Worm (Caenorhabditis elegans) whole organism, young adult: Measurements from ENCODE around the gene cest-2.1.

Source experiments
- B0019.2 ChIP-seq: fragments of 200-800 bp; sonication (Bioruptor generic); conservative IDR thresholded peaks from 2 replicates; pipeline ENCODE4 v1.3.6; 2022; ENCODE audit warnings: missing genetic modification reagents, missing genetic modification characterization, missing compliant biosample characterization
- B0261.1 ChIP-seq: sonication (generic microtip); optimal IDR thresholded peaks from 2 replicates; lab custom pipeline; 2016; ENCODE audit warnings: mild to moderate bottlenecking, missing genetic modification characterization, moderate library complexity, missing compliant biosample characterization
- B0336.3 ChIP-seq: fragments of 200-800 bp; sonication (Bioruptor generic); IDR thresholded peaks from 2 replicates; pipeline ENCODE4 v1.3.6; 2022; ENCODE audit warnings: missing genetic modification characterization, missing compliant biosample characterization
- F10E7.11 ChIP-seq: sonication (generic microtip); optimal IDR thresholded peaks from 2 replicates; lab custom pipeline; 2017; ENCODE audit warnings: mild to moderate bottlenecking, missing genetic modification characterization, moderate library complexity, missing compliant biosample characterization
- F22D6.2 ChIP-seq: sonication (generic microtip); optimal IDR thresholded peaks from 2 replicates; lab custom pipeline; 2016; ENCODE audit warnings: mild to moderate bottlenecking, missing genetic modification characterization, missing compliant biosample characterization
- F23B12.7 ChIP-seq: sonication (generic microtip); optimal IDR thresholded peaks from 2 replicates; lab custom pipeline; 2017; ENCODE audit warnings: missing genetic modification characterization, mild to moderate bottlenecking, missing compliant biosample characterization, antibody characterized with exemption, moderate library complexity; ENCODE audit not compliant: insufficient read depth
- F52B5.7 ChIP-seq: sonication (generic microtip); optimal IDR thresholded peaks from 2 replicates; lab custom pipeline; 2016; ENCODE audit warnings: mild to moderate bottlenecking, missing genetic modification characterization, missing compliant biosample characterization
- K11D2.4 ChIP-seq: fragments of 200-800 bp; sonication (Bioruptor generic); IDR thresholded peaks from 2 replicates; pipeline ENCODE4 v1.3.6; 2022; ENCODE audit warnings: missing genetic modification reagents, missing genetic modification characterization, missing compliant biosample characterization
- T26A5.8 ChIP-seq: sonication (generic microtip); optimal IDR thresholded peaks from 2 replicates; lab custom pipeline; 2016; ENCODE audit warnings: missing genetic modification characterization, missing compliant biosample characterization
- ZK185.1 ChIP-seq: sonication (generic microtip); optimal IDR thresholded peaks from 2 replicates; lab custom pipeline; 2016; ENCODE audit warnings: mild to moderate bottlenecking, missing genetic modification characterization, missing compliant biosample characterization; ENCODE audit not compliant: poor library complexity, severe bottlenecking
- bed-1 ChIP-seq: fragments of 200-800 bp; sonication (Bioruptor generic); IDR thresholded peaks from 2 replicates; pipeline ENCODE4 v1.3.6; 2022; ENCODE audit warnings: missing genetic modification reagents, missing genetic modification characterization, missing compliant biosample characterization
- ceh-100 ChIP-seq: fragments of 200-800 bp; sonication (Bioruptor generic); IDR thresholded peaks from 2 replicates; pipeline ENCODE4 v1.3.6; 2022; ENCODE audit warnings: missing genetic modification reagents, missing genetic modification characterization, missing compliant biosample characterization
- ceh-58 ChIP-seq: fragments of 200-800 bp; sonication (Bioruptor generic); IDR thresholded peaks from 2 replicates; pipeline ENCODE4 v1.3.6; 2022; ENCODE audit warnings: missing genetic modification characterization, missing compliant biosample characterization
- ceh-79 ChIP-seq: sonication (generic microtip); optimal IDR thresholded peaks from 2 replicates; lab custom pipeline; 2017; ENCODE audit warnings: mild to moderate bottlenecking, missing genetic modification characterization, missing compliant biosample characterization
- dox-1 ChIP-seq: fragments of 200-800 bp; sonication (Bioruptor generic); IDR thresholded peaks from 2 replicates; pipeline ENCODE4 v1.3.6; 2022; ENCODE audit warnings: missing genetic modification reagents, missing genetic modification characterization, missing compliant biosample characterization
- egl-44 ChIP-seq: fragments of 200-800 bp; sonication (Bioruptor generic); IDR thresholded peaks from 2 replicates; pipeline ENCODE4 v1.3.6; 2022; ENCODE audit warnings: missing genetic modification reagents, missing genetic modification characterization, missing compliant biosample characterization
- hmg-1.2 ChIP-seq: fragments of 200-800 bp; sonication (Bioruptor generic); IDR thresholded peaks from 2 replicates; pipeline ENCODE4 v1.3.6; 2022; ENCODE audit warnings: missing genetic modification reagents, missing genetic modification characterization, missing compliant biosample characterization
- let-607 ChIP-seq, 2 experiments: fragments of 200-800 bp in 1 of 2; sonication (Bioruptor generic) in 1 of 2; sonication (generic microtip) in 1 of 2; optimal IDR thresholded peaks; 2 replicates each; lab custom pipeline; 2016 to 2018; ENCODE audit warnings: mild to moderate bottlenecking in 2 of 2, missing compliant biosample characterization in 2 of 2, missing genetic modification characterization in 2 of 2, moderate library complexity in 2 of 2, missing genotype in 1 of 2
- lin-54 ChIP-seq: fragments of 200-800 bp; sonication (Bioruptor generic); optimal IDR thresholded peaks from 2 replicates; lab custom pipeline; 2018; ENCODE audit warnings: mild to moderate bottlenecking, missing genetic modification characterization, missing compliant biosample characterization
- lir-1 ChIP-seq: fragments of 200-800 bp; sonication (Bioruptor generic); conservative IDR thresholded peaks from 2 replicates; pipeline ENCODE4 v1.3.6; 2022; ENCODE audit warnings: missing genetic modification reagents, missing genetic modification characterization, missing compliant biosample characterization
- lsl-1 ChIP-seq: fragments of 200-800 bp; sonication (Bioruptor generic); optimal IDR thresholded peaks from 2 replicates; lab custom pipeline; 2018; ENCODE audit warnings: mild to moderate bottlenecking, missing genetic modification characterization, moderate library complexity, missing compliant biosample characterization
- madf-3 ChIP-seq: fragments of 200-800 bp; sonication (Bioruptor generic); IDR thresholded peaks from 2 replicates; pipeline ENCODE4 v1.3.6; 2022; ENCODE audit warnings: missing genetic modification reagents, missing genetic modification characterization, missing compliant biosample characterization
- madf-6 ChIP-seq: fragments of 200-800 bp; sonication (Bioruptor generic); IDR thresholded peaks from 2 replicates; pipeline ENCODE4 v1.3.6; 2022; ENCODE audit warnings: missing genetic modification reagents, missing genetic modification characterization, missing compliant biosample characterization
- mel-28 ChIP-seq: sonication (generic microtip); optimal IDR thresholded peaks from 2 replicates; lab custom pipeline; 2016; ENCODE audit warnings: borderline replicate concordance, mild to moderate bottlenecking, missing genetic modification characterization, missing compliant biosample characterization
- nfya-2 ChIP-seq: fragments of 200-800 bp; sonication (Bioruptor generic); IDR thresholded peaks from 2 replicates; pipeline ENCODE4 v1.3.6; 2022; ENCODE audit warnings: missing genetic modification reagents, missing genetic modification characterization, missing compliant biosample characterization
- nfyb-1 ChIP-seq: fragments of 200-800 bp; sonication (Bioruptor generic); IDR thresholded peaks from 2 replicates; pipeline ENCODE4 v1.3.6; 2022; ENCODE audit warnings: missing genetic modification reagents, missing genetic modification characterization, missing compliant biosample characterization
- nhr-80 ChIP-seq: sonication (generic microtip); optimal IDR thresholded peaks from 2 replicates; lab custom pipeline; 2016; ENCODE audit warnings: missing genetic modification characterization, missing compliant biosample characterization
- pbrm-1 ChIP-seq: fragments of 200-800 bp; sonication (Bioruptor generic); IDR thresholded peaks from 2 replicates; pipeline ENCODE4 v1.3.6; 2022; ENCODE audit warnings: missing genetic modification reagents, missing genetic modification characterization, missing compliant biosample characterization
- pha-4 ChIP-seq: fragments of 150-350 bp; sonication (generic microtip); optimal IDR thresholded peaks from 2 replicates; lab custom pipeline; 2014; ENCODE audit warnings: missing biosample characterization, missing genetic modification reagents, missing genetic modification characterization
- rec-8 ChIP-seq, 2 experiments: sonication (generic microtip); optimal IDR thresholded peaks; 2 replicates each; lab custom pipeline; 2016; ENCODE audit warnings: mild to moderate bottlenecking in 2 of 2, missing genetic modification characterization in 2 of 2, missing genetic modification reagents in 2 of 2, missing genotype in 2 of 2, missing biosample characterization in 1 of 2, missing compliant biosample characterization in 1 of 2, moderate library complexity in 1 of 2
- repo-1 ChIP-seq: sonication (generic microtip); optimal IDR thresholded peaks from 2 replicates; lab custom pipeline; 2017; ENCODE audit warnings: mild to moderate bottlenecking, missing genetic modification characterization, missing compliant biosample characterization
- snpc-3.4 ChIP-seq: sonication (generic microtip); optimal IDR thresholded peaks from 2 replicates; lab custom pipeline; 2017; ENCODE audit warnings: missing genetic modification characterization, mild to moderate bottlenecking, missing compliant biosample characterization, antibody characterized with exemption, moderate library complexity, missing genotype, missing genetic modification reagents
- snpc-4 ChIP-seq, 5 experiments: fragments of 150-350 bp in 1 of 5; sonication (generic microtip) in 4 of 5; optimal IDR thresholded peaks; 2 replicates each; lab custom pipeline; 2014 to 2018; ENCODE audit warnings: missing genetic modification characterization in 5 of 5, missing biosample characterization in 3 of 5, antibody characterized with exemption in 2 of 5, mild to moderate bottlenecking in 2 of 5, missing compliant biosample characterization in 2 of 5, missing genotype in 2 of 5, moderate library complexity in 2 of 5, missing genetic modification reagents in 1 of 5
- somi-1 ChIP-seq: fragments of 200-800 bp; sonication (Bioruptor generic); optimal IDR thresholded peaks from 2 replicates; lab custom pipeline; 2018; ENCODE audit warnings: mild to moderate bottlenecking, missing genetic modification characterization, missing compliant biosample characterization
- tbp1 ChIP-seq: fragments of 200-800 bp; sonication (Bioruptor generic); optimal IDR thresholded peaks from 2 replicates; lab custom pipeline; 2018; ENCODE audit warnings: mild to moderate bottlenecking, missing genetic modification characterization, missing compliant biosample characterization
- unc-62 ChIP-seq: fragments of 150-350 bp; optimal IDR thresholded peaks from 2 replicates; lab custom pipeline; 2014; ENCODE audit warnings: missing biosample characterization, missing genetic modification reagents, missing genetic modification characterization
- zfh-2 ChIP-seq: fragments of 200-800 bp; sonication (Bioruptor generic); conservative IDR thresholded peaks from 2 replicates; pipeline ENCODE4 v1.3.6; 2022; ENCODE audit warnings: missing genetic modification reagents, missing genetic modification characterization, missing compliant biosample characterization
- ztf-18 ChIP-seq: sonication (generic microtip); optimal IDR thresholded peaks from 2 replicates; lab custom pipeline; 2016; ENCODE audit warnings: missing genotype, mild to moderate bottlenecking, missing genetic modification characterization, missing compliant biosample characterization
- ztf-22 ChIP-seq: fragments of 200-800 bp; sonication (Bioruptor generic); optimal IDR thresholded peaks from 2 replicates; lab custom pipeline; 2018; ENCODE audit warnings: mild to moderate bottlenecking, missing genetic modification characterization, moderate library complexity, missing compliant biosample characterization

The cest-2.1 gene

ce11 chrV:14185438-14185837 lies 14.2 kb upstream of the cest-2.1 start, which contains the start of the genes trm-1 and ints-2 (continued):
- TF ChIP-seq B0019.2 (GFP tag; lab: Robert Waterston, UW) (no peak), zfh-2 (GFP tag; lab: Robert Waterston, UW) (no peak), ceh-58 (GFP tag; lab: Robert Waterston, UW) (no peak), B0336.3 (GFP tag; lab: Robert Waterston, UW) (no peak), lsl-1 (GFP tag; lab: Kevin White, UChicago) (peak; percentile 4), repo-1 (tag; lab: Kevin White, UChicago) (no peak), snpc-3.4 (tag; lab: Kevin White, UChicago) (no peak), nfya-2 (GFP tag; lab: Robert Waterston, UW) (no peak), somi-1 (no peak), F23B12.7 (tag; lab: Kevin White, UChicago) (no peak)
- TF ChIP-seq, all 124 proteins: peak for 10

DNA sequence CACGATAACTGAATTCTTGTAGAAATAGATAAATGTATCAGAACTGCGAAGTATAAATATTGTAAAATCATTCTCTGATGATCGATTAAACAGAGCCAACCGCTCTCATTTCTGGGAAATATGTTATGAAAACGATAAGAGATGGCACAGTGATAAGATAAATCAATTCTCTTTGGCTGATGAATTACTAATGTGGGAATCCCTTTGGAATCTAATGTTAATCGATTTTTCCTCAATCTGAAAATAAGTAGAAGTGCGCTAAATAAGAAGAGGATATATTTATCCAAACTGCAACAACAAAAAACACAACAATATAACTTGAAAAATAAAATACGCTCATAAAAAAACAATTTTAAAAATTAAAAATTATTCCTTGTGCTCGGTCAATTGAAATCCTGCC lies 11.6 kb upstream of the cest-2.1 start, which contains the start of gene cest-2.3:
Gene cest-2.3 (minus strand): TSS at position 101 of the 400 bp plus-strand sequence.
- TF ChIP-seq lin-54 (GFP tag; lab: Kevin White, UChicago) (no peak), B0019.2 (GFP tag; lab: Robert Waterston, UW) (no peak), bed-1 (no peak), ceh-79 (no peak)

- TF ChIP-seq madf-3 (GFP tag; lab: Robert Waterston, UW): no peak
- no peak for TF ChIP-seq egl-44 (GFP tag; lab: Robert Waterston, UW)
- no peak for TF ChIP-seq ceh-100 (GFP tag; lab: Robert Waterston, UW)
- no peak for TF ChIP-seq pha-4
- TF ChIP-seq F10E7.11 (tag; lab: Kevin White, UChicago): no peak
- no peak for TF ChIP-seq lsl-1 (GFP tag; lab: Kevin White, UChicago)
- no peak for TF ChIP-seq unc-62
- no peak for TF ChIP-seq ZK185.1 (tag; lab: Kevin White, UChicago)
- no peak for TF ChIP-seq snpc-4 (GFP tag; optimal IDR thresholded peaks at IDR 0.05; lab: Kevin White, UChicago)
- TF ChIP-seq snpc-4 (tag; optimal IDR thresholded peaks at IDR 0.05; lab: Kevin White, UChicago): no peak
- no peak for TF ChIP-seq madf-6 (GFP tag; lab: Robert Waterston, UW)
Measured at ce11 chrV:14179947-14180346, 8.7 kb upstream of the cest-2.1 start, which contains the start of gene ZC376.8. TSS of gene ZC376.8 (plus strand) at chrV:14180247.

- TF ChIP-seq repo-1 (tag; lab: Kevin White, UChicago): no peak
- TF ChIP-seq tbp1 (GFP tag; lab: Kevin White, UChicago): no peak
- no peak for TF ChIP-seq F23B12.7 (tag; lab: Kevin White, UChicago)
- peak; percentile 58 for TF ChIP-seq hmg-1.2 (GFP tag; lab: Robert Waterston, UW)
- TF ChIP-seq B0261.1 (tag; lab: Kevin White, UChicago): no peak
- TF ChIP-seq let-607 (tag; optimal IDR thresholded peaks at IDR 0.05; lab: Kevin White, UChicago): no peak
Measured at ce11 chrV:14177657-14178129, 6.4 kb upstream of the cest-2.1 start, which contains the start of gene ceh-74. TSS of gene ceh-74 (plus strand) at chrV:14178079.

DNA sequence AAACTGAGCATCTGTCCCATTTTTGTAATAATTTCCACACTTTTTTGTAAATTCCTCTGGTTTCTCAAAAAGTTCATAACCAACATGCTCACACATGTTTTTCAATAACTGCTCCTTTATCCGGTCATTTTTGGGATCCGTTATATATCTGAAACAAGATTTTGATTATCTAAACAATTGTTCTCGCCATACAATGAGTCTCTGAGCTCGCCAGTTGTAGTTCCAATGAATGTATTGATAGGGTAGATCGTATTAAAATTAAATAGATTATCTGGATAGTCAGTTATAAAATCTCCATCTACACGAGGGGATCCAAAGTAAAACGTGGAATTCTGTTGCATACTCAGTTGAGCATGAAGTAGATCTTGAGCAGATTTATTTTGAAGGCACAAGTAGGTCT lies 5.3 kb upstream of the cest-2.1 start:
- no peak for TF ChIP-seq nhr-80
- no peak for TF ChIP-seq madf-6 (GFP tag; lab: Robert Waterston, UW)
- TF ChIP-seq T26A5.8 (tag; lab: Kevin White, UChicago): no peak
- no peak for TF ChIP-seq mel-28 (tag; lab: Kevin White, UChicago)
- TF ChIP-seq lir-1 (GFP tag; lab: Robert Waterston, UW): no peak
- no peak for TF ChIP-seq F52B5.7 (tag; lab: Kevin White, UChicago)
- TF ChIP-seq pbrm-1: no peak
- TF ChIP-seq nfyb-1 (GFP tag; lab: Robert Waterston, UW): no peak
- no peak for TF ChIP-seq ztf-18
- TF ChIP-seq F22D6.2 (tag; lab: Kevin White, UChicago): no peak
- TF ChIP-seq rec-8 (tag; optimal IDR thresholded peaks at IDR 0.05; lab: Kevin White, UChicago): no peak
- no peak for TF ChIP-seq ztf-22
- TF ChIP-seq K11D2.4 (GFP tag; lab: Robert Waterston, UW): no peak
- TF ChIP-seq dox-1: no peak
